Fruit fly (Drosophila melanogaster): ENCODE data around the gene Ost48.
A peak's percentile ranks its signal among the peaks of the same experiment; 100 is the strongest.

The Ost48 gene

DNA sequence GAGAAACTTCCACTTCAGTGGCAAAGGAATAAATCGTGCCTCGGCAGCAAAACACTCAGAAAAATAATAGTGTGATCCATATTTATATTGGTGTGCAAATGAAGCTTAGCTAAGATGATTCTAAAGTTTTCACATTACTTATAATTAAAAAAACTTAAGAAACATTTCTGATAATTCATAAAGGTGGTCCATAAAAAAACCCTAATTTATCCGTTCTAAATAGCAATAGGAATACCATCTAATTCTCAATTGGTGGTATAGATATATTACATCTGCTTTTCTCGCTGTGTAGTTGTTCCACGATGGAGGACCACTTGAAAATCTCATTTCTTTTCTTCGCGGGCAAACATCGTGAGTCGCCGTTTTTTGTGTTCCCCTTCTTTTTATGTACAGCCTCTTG lies 3.2 kb downstream of the Ost48 start (continued):
- TF ChIP-seq sob (GFP tag; IDR thresholded peaks at IDR 0.05): no peak; the same call in 1 of the 2 replicates
- TF ChIP-seq croc (GFP tag; conservative IDR thresholded peaks at IDR 0.05): no peak
- TF ChIP-seq CG4730 (GFP tag; IDR thresholded peaks at IDR 0.05): no peak
- peak; percentile 41 for TF ChIP-seq CG1647 (GFP tag; optimal IDR thresholded peaks at IDR 0.05)
- peak; percentile 58 for TF ChIP-seq slou (GFP tag; optimal IDR thresholded peaks at IDR 0.05)
- no peak for TF ChIP-seq nerfin-2 (GFP tag; IDR thresholded peaks at IDR 0.05; ENCODE audit: partially characterized antibody)
- no peak for TF ChIP-seq cad (GFP tag; optimal IDR thresholded peaks at IDR 0.05)
- no peak for TF ChIP-seq lov (optimal IDR thresholded peaks at IDR 0.05)
- no peak for TF ChIP-seq lov (GFP tag; IDR thresholded peaks at IDR 0.05)
- peak; percentile 70 for TF ChIP-seq Meics (GFP tag; optimal IDR thresholded peaks at IDR 0.05)

DNA sequence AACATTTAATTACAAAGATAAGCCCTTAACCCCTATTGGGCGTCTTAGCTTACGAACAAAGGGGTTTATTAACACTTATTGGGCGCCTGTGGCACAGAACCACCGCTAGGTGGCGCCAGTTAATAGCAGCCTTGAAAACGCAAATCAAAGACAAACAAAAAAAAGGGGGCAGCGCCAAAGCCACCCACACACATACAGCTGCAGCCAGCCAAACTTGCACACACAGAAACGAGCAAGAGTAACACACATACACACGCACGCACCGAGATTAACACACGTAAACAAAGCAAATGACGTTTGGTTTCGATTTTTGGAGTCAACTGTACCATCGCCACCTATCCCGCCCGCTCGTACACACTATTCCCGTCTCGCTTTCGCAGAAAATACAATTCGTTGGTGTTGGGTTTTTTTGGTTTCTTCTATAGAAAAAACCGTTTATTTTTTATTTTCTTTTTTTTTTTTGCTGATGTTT lies 6.2 kb downstream of the Ost48 start:
- TF ChIP-seq Nf-YC (tag; optimal IDR thresholded peaks at IDR 0.05): peak; percentile 76
- peak; percentile 13 for TF ChIP-seq CG18011 (GFP tag; optimal IDR thresholded peaks at IDR 0.05)
- peak; percentile 68 for TF ChIP-seq CG10543 (GFP tag; optimal IDR thresholded peaks at IDR 0.05)
- TF ChIP-seq CG11723 (GFP tag; optimal IDR thresholded peaks at IDR 0.05): no peak
- TF ChIP-seq CG8281 (tag; optimal IDR thresholded peaks at IDR 0.05): no peak
- peak; percentile 42; the same call in 1 of the 2 replicates for TF ChIP-seq Xrp1 (GFP tag; IDR thresholded peaks at IDR 0.05)
- TF ChIP-seq ham (GFP tag; IDR thresholded peaks at IDR 0.05): no peak
- TF ChIP-seq nom (GFP tag; optimal IDR thresholded peaks at IDR 0.05): peak; percentile 72
- peak; percentile 96 for TF ChIP-seq wdn (GFP tag; IDR thresholded peaks at IDR 0.05)
- TF ChIP-seq onecut (GFP tag; IDR thresholded peaks at IDR 0.05): peak; percentile 71; the same call in 1 of the 2 replicates
- TF ChIP-seq CG9609 (GFP tag; optimal IDR thresholded peaks at IDR 0.05): no peak
- peak; percentile 71; the same call in 2 of the 3 replicates for TF ChIP-seq so (GFP tag; IDR thresholded peaks at IDR 0.05)
- peak; percentile 70 for TF ChIP-seq pros (GFP tag; optimal IDR thresholded peaks at IDR 0.05)
- peak; percentile 15 for TF ChIP-seq CG1603 (tag; optimal IDR thresholded peaks at IDR 0.05)
- peak; percentile 3 for TF ChIP-seq CG8290 (GFP tag; optimal IDR thresholded peaks at IDR 0.05)
- TF ChIP-seq CG8290 (tag; optimal IDR thresholded peaks at IDR 0.05): no peak
- TF ChIP-seq zf30C (GFP tag; optimal IDR thresholded peaks at IDR 0.05): peak; percentile 43
- peak; percentile 9 for TF ChIP-seq phol (tag; optimal IDR thresholded peaks at IDR 0.05)
- TF ChIP-seq CG13287 (GFP tag; IDR thresholded peaks at IDR 0.05; ENCODE audit: partially characterized antibody): peak; percentile 13; the same call in 1 of the 2 replicates
- peak; percentile 24 for TF ChIP-seq bcd (GFP tag; optimal IDR thresholded peaks at IDR 0.05)
- peak; percentile 22; the same call in 1 of the 2 replicates for TF ChIP-seq CG1024 (GFP tag; IDR thresholded peaks at IDR 0.05)
- TF ChIP-seq CG15514 (GFP tag; optimal IDR thresholded peaks at IDR 0.05): peak; percentile 63
- peak; percentile 24 for TF ChIP-seq Chrac-16 (GFP tag; optimal IDR thresholded peaks at IDR 0.05)
- no peak for TF ChIP-seq pan (optimal IDR thresholded peaks at IDR 0.05)
- peak in 1 of 2 experiments; percentile 55 for TF ChIP-seq pan (GFP tag; optimal IDR thresholded peaks at IDR 0.05 in 1 of 2, IDR thresholded peaks at IDR 0.05 in 1 of 2)
- TF ChIP-seq hkb (optimal IDR thresholded peaks at IDR 0.05): no peak
- peak; percentile 54 for TF ChIP-seq hkb (GFP tag; IDR thresholded peaks at IDR 0.05)
- no peak; the same call in 2 of the 3 replicates for TF ChIP-seq CG34224 (GFP tag; IDR thresholded peaks at IDR 0.05; ENCODE audit: partially characterized antibody)
- no peak for TF ChIP-seq CG2202 (tag; optimal IDR thresholded peaks at IDR 0.05)
- TF ChIP-seq CG16863 (GFP tag; optimal IDR thresholded peaks at IDR 0.05): no peak
- TF ChIP-seq Gsc (GFP tag; IDR thresholded peaks at IDR 0.05): no peak
- TF ChIP-seq D19A (tag; optimal IDR thresholded peaks at IDR 0.05): no peak
- peak; percentile 57 for TF ChIP-seq CG13624 (GFP tag; optimal IDR thresholded peaks at IDR 0.05)
- TF ChIP-seq Atf-2 (GFP tag; optimal IDR thresholded peaks at IDR 0.05): no peak
- no peak for TF ChIP-seq dan (GFP tag; IDR thresholded peaks at IDR 0.05)
- no peak for TF ChIP-seq CG15269 (tag; optimal IDR thresholded peaks at IDR 0.05)
- peak; percentile 67 for TF ChIP-seq mirr (GFP tag; optimal IDR thresholded peaks at IDR 0.05)
- TF ChIP-seq chn (GFP tag; optimal IDR thresholded peaks at IDR 0.05): peak; percentile 86
- TF ChIP-seq CG10209 (GFP tag; optimal IDR thresholded peaks at IDR 0.05): no peak
- TF ChIP-seq CG12155 (GFP tag; optimal IDR thresholded peaks at IDR 0.05): peak; percentile 8
- peak; percentile 39 for TF ChIP-seq Xbp1 (GFP tag; optimal IDR thresholded peaks at IDR 0.05)
